Worm (Caenorhabditis elegans) whole organism, young adult: ENCODE data around the gene sel-1.

Experiments used
- Y79H2A.3 ChIP-seq: fragments of 200-800 bp; sonication (Bioruptor generic); conservative IDR thresholded peaks from 2 replicates; pipeline ENCODE4 v1.3.6; 2022; ENCODE audit warnings: missing genetic modification reagents, missing genetic modification characterization, missing compliant biosample characterization
- ama-1 ChIP-seq, 3 experiments: fragments of 150-350 bp in 1 of 3; sonication (generic microtip) in 2 of 3; optimal IDR thresholded peaks; 2 replicates each; lab custom pipeline; 2014 to 2018; ENCODE audit warnings: missing biosample characterization in 2 of 3, missing genetic modification characterization in 2 of 3, missing genetic modification reagents in 2 of 3
- athp-1 ChIP-seq: sonication (generic microtip); optimal IDR thresholded peaks from 2 replicates; lab custom pipeline; 2017; ENCODE audit warnings: mild to moderate bottlenecking, missing genetic modification characterization, missing compliant biosample characterization
- dpl-1 ChIP-seq: fragments of 150-350 bp; optimal IDR thresholded peaks from 2 replicates; lab custom pipeline; 2014; ENCODE audit warnings: missing biosample characterization, missing genetic modification reagents, missing genetic modification characterization
- madf-6 ChIP-seq: fragments of 200-800 bp; sonication (Bioruptor generic); IDR thresholded peaks from 2 replicates; pipeline ENCODE4 v1.3.6; 2022; ENCODE audit warnings: missing genetic modification reagents, missing genetic modification characterization, missing compliant biosample characterization
- snpc-4 ChIP-seq, 5 experiments: fragments of 150-350 bp in 1 of 5; sonication (generic microtip) in 4 of 5; optimal IDR thresholded peaks; 2 replicates each; lab custom pipeline; 2014 to 2018; ENCODE audit warnings: missing genetic modification characterization in 5 of 5, missing biosample characterization in 3 of 5, antibody characterized with exemption in 2 of 5, mild to moderate bottlenecking in 2 of 5, missing compliant biosample characterization in 2 of 5, missing genotype in 2 of 5, moderate library complexity in 2 of 5, missing genetic modification reagents in 1 of 5
- ztf-18 ChIP-seq: sonication (generic microtip); optimal IDR thresholded peaks from 2 replicates; lab custom pipeline; 2016; ENCODE audit warnings: missing genotype, mild to moderate bottlenecking, missing genetic modification characterization, missing compliant biosample characterization

DNA sequence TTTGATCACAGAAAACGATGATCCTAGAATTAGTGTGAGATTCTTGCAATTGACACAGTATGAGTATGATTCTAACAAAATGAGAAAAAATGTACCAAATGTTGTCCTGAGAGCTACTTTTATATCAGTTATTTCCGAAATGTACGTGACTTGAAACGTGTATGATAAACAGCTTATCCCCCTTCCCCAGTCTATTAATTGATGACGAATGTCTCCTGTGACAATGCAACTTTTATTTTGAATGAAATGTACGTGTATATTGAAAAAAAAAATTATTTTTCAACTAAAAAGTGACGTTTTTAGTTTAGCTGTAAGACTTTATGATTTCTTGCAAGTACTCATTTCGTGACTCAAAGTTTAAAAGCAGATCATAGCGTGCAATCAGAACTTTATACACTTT, 9.7 kb downstream of the sel-1 start:
- TF ChIP-seq madf-6 (GFP tag; lab: Robert Waterston, UW) (no peak), dpl-1 (GFP tag; lab: Kevin White, UChicago) (no peak), ama-1 (optimal IDR thresholded peaks at IDR 0.05; lab: Kevin White, UChicago) (no peak), ama-1 (GFP tag; optimal IDR thresholded peaks at IDR 0.05; lab: Kevin White, UChicago) (no peak), ztf-18 (tag; lab: Kevin White, UChicago) (no peak), snpc-4 (GFP tag; optimal IDR thresholded peaks at IDR 0.05; lab: Kevin White, UChicago) (no peak), snpc-4 (tag; optimal IDR thresholded peaks at IDR 0.05; lab: Kevin White, UChicago) (no peak), Y79H2A.3 (GFP tag; lab: Robert Waterston, UW) (no peak), athp-1 (tag; lab: Kevin White, UChicago) (no peak)
